Fruit fly (Drosophila melanogaster) whole organism, embryonic: ENCODE measurements around the gene Cyp4ac2.

Source experiments
- Abd-B ChIP-seq: fragments of 200-800 bp; sonication (Bioruptor generic); optimal IDR thresholded peaks from 2 replicates; lab custom pipeline; 2018; ENCODE audit warnings: missing biosample characterization, mild to moderate bottlenecking, missing genetic modification characterization, moderate library complexity
- Aef1 ChIP-seq: fragments of 200-800 bp; sonication (Bioruptor generic); IDR thresholded peaks from 3 replicates; pipeline ENCODE4 v1.3.6; 2022; ENCODE audit warnings: missing biosample characterization, missing genetic modification characterization
- Antp ChIP-seq: fragments of 200-800 bp; sonication (Bioruptor generic); optimal IDR thresholded peaks from 3 replicates; lab custom pipeline; 2016; ENCODE audit warnings: missing biosample characterization, missing genetic modification characterization
- Bgb ChIP-seq: fragments of 200-800 bp; sonication (Bioruptor generic); IDR thresholded peaks from 2 replicates; pipeline ENCODE4 v1.3.6; 2022; ENCODE audit warnings: missing biosample characterization, missing genetic modification characterization; ENCODE audit not compliant: partially characterized antibody
- CG10147 ChIP-seq: fragments of 200-800 bp; sonication (Bioruptor generic); optimal IDR thresholded peaks from 2 replicates; lab custom pipeline; 2019; ENCODE audit warnings: missing biosample characterization, mild to moderate bottlenecking, missing genetic modification characterization, moderate library complexity
- CG1024 ChIP-seq: fragments of 200-800 bp; sonication (Bioruptor generic); IDR thresholded peaks from 2 replicates; pipeline ENCODE4 v1.3.6; 2022; ENCODE audit warnings: missing biosample characterization, missing genetic modification characterization
- CG10267 ChIP-seq: fragments of 200-800 bp; sonication (Bioruptor generic); optimal IDR thresholded peaks from 2 replicates; lab custom pipeline; 2018; ENCODE audit warnings: missing biosample characterization, mild to moderate bottlenecking, missing genetic modification characterization, moderate library complexity
- CG10462 ChIP-seq: fragments of 200-800 bp; sonication (Bioruptor generic); optimal IDR thresholded peaks from 2 replicates; lab custom pipeline; 2016; ENCODE audit warnings: missing biosample characterization, missing genetic modification characterization
- CG11560 ChIP-seq: fragments of 200-800 bp; sonication (Bioruptor generic); IDR thresholded peaks from 3 replicates; pipeline ENCODE4 v1.3.6; 2022; ENCODE audit warnings: missing biosample characterization, missing genetic modification characterization
- CG11696 ChIP-seq: fragments of 200-800 bp; sonication (Bioruptor generic); IDR thresholded peaks from 2 replicates; pipeline ENCODE4 v1.3.6; 2022; ENCODE audit warnings: missing biosample characterization, missing genetic modification characterization
- CG12769 ChIP-seq: fragments of 200-800 bp; sonication (Bioruptor generic); optimal IDR thresholded peaks from 2 replicates; lab custom pipeline; 2019; ENCODE audit warnings: missing biosample characterization, mild to moderate bottlenecking, missing genetic modification characterization, moderate library complexity
- CG13775 ChIP-seq: fragments of 200-800 bp; sonication (Bioruptor generic); optimal IDR thresholded peaks from 3 replicates; lab custom pipeline; 2017; ENCODE audit warnings: missing biosample characterization, mild to moderate bottlenecking, missing genetic modification characterization
- CG14667 ChIP-seq: fragments of 200-800 bp; sonication (Bioruptor generic); IDR thresholded peaks from 2 replicates; pipeline ENCODE4 v1.3.6; 2022; ENCODE audit warnings: missing biosample characterization, missing genetic modification characterization
- CG16815 ChIP-seq: fragments of 200-800 bp; sonication (Bioruptor generic); optimal IDR thresholded peaks from 3 replicates; lab custom pipeline; 2017; ENCODE audit warnings: missing biosample characterization, mild to moderate bottlenecking, missing genetic modification characterization
- CG17328 ChIP-seq: fragments of 200-800 bp; sonication (Bioruptor generic); IDR thresholded peaks from 2 replicates; pipeline ENCODE4 v1.3.6; 2022; ENCODE audit warnings: missing biosample characterization, missing genetic modification characterization
- CG18262 ChIP-seq: fragments of 200-800 bp; optimal IDR thresholded peaks from 3 replicates; lab custom pipeline; 2019; ENCODE audit warnings: missing biosample characterization, mild to moderate bottlenecking, missing genetic modification characterization, moderate library complexity
- CG18599 ChIP-seq: fragments of 200-800 bp; sonication (Bioruptor generic); optimal IDR thresholded peaks from 3 replicates; lab custom pipeline; 2017; ENCODE audit warnings: missing biosample characterization, missing genetic modification characterization, mild to moderate bottlenecking, moderate library complexity, missing genetic modification reagents
- CG31388 ChIP-seq: fragments of 200-800 bp; sonication (Bioruptor generic); optimal IDR thresholded peaks from 2 replicates; lab custom pipeline; 2016; ENCODE audit warnings: missing biosample characterization, missing genetic modification characterization
- CG3407 ChIP-seq: fragments of 200-800 bp; sonication (Bioruptor generic); optimal IDR thresholded peaks from 2 replicates; lab custom pipeline; 2018; ENCODE audit warnings: missing biosample characterization, mild to moderate bottlenecking, missing genetic modification characterization
- CG34376 ChIP-seq: fragments of 200-800 bp; sonication (Bioruptor generic); optimal IDR thresholded peaks from 2 replicates; lab custom pipeline; 2018; ENCODE audit warnings: missing biosample characterization, mild to moderate bottlenecking, missing genetic modification characterization
- CG4328 ChIP-seq: fragments of 200-800 bp; sonication (Bioruptor generic); optimal IDR thresholded peaks from 3 replicates; lab custom pipeline; 2017; ENCODE audit warnings: missing biosample characterization, missing genetic modification reagents, missing genetic modification characterization
- CG5180 ChIP-seq: fragments of 200-800 bp; sonication (Bioruptor generic); optimal IDR thresholded peaks from 3 replicates; lab custom pipeline; 2017; ENCODE audit warnings: missing biosample characterization, missing genetic modification characterization, mild to moderate bottlenecking, moderate library complexity, missing genetic modification reagents
- CG6813 ChIP-seq: fragments of 200-800 bp; sonication (Bioruptor generic); optimal IDR thresholded peaks from 2 replicates; lab custom pipeline; 2017; ENCODE audit warnings: missing biosample characterization, missing genetic modification characterization, mild to moderate bottlenecking, moderate library complexity, missing genetic modification reagents
- CG7786 ChIP-seq: fragments of 200-800 bp; sonication (Bioruptor generic); optimal IDR thresholded peaks from 2 replicates; lab custom pipeline; 2016; ENCODE audit warnings: missing biosample characterization, missing genetic modification characterization
- CG8089 ChIP-seq: fragments of 200-800 bp; sonication (Bioruptor generic); optimal IDR thresholded peaks from 3 replicates; lab custom pipeline; 2016; ENCODE audit warnings: missing biosample characterization, missing genetic modification characterization
- CG8765 ChIP-seq: fragments of 200-800 bp; sonication (Bioruptor generic); IDR thresholded peaks from 2 replicates; pipeline ENCODE4 v1.3.6; 2022; ENCODE audit warnings: missing biosample characterization, missing genetic modification characterization
- CG9876 ChIP-seq: fragments of 200-800 bp; sonication (Bioruptor generic); optimal IDR thresholded peaks from 2 replicates; lab custom pipeline; 2016; ENCODE audit warnings: missing biosample characterization, missing genetic modification characterization
- D ChIP-seq, 2 experiments: fragments of 200-800 bp in 1 of 2; fragments of >200 bp in 1 of 2; sonication (Bioruptor generic) in 1 of 2; optimal IDR thresholded peaks; 2 replicates in 1 of 2; 3 replicates in 1 of 2; lab custom pipeline; 2017; ENCODE audit warnings: mild to moderate bottlenecking in 1 of 2, missing biosample characterization in 1 of 2, missing genetic modification characterization in 1 of 2, missing genetic modification reagents in 1 of 2
- D19B ChIP-seq: fragments of 200-800 bp; sonication (Bioruptor generic); optimal IDR thresholded peaks from 2 replicates; lab custom pipeline; 2017; ENCODE audit warnings: missing biosample characterization, mild to moderate bottlenecking, missing genetic modification characterization
- Dbx ChIP-seq: fragments of 200-800 bp; sonication (Bioruptor generic); IDR thresholded peaks from 3 replicates; pipeline ENCODE4 v1.3.6; 2022; ENCODE audit warnings: missing biosample characterization, missing genetic modification characterization
- H2.0 ChIP-seq: fragments of 200-800 bp; sonication (Bioruptor generic); IDR thresholded peaks from 2 replicates; pipeline ENCODE4 v1.3.6; 2022; ENCODE audit warnings: missing biosample characterization, missing genetic modification characterization
- Hmr ChIP-seq: fragments of 200-800 bp; sonication (Bioruptor generic); optimal IDR thresholded peaks from 3 replicates; lab custom pipeline; 2017; ENCODE audit warnings: mild to moderate bottlenecking, missing biosample characterization, missing genetic modification reagents, missing genetic modification characterization
- Hr39 ChIP-seq: fragments of >200 bp; optimal IDR thresholded peaks from 2 replicates; lab custom pipeline; 2017
- Nf-YB ChIP-seq: fragments of 200-800 bp; sonication (Bioruptor generic); optimal IDR thresholded peaks from 3 replicates; lab custom pipeline; 2019; ENCODE audit warnings: missing biosample characterization, mild to moderate bottlenecking, missing genetic modification characterization, moderate library complexity
- TFAM ChIP-seq: fragments of 200-800 bp; sonication (Bioruptor generic); optimal IDR thresholded peaks from 2 replicates; lab custom pipeline; 2017; ENCODE audit warnings: missing biosample characterization, missing genetic modification characterization, inconsistent platforms
- fd96Cb ChIP-seq: fragments of 200-800 bp; sonication (Bioruptor generic); optimal IDR thresholded peaks from 2 replicates; lab custom pipeline; 2018; ENCODE audit warnings: missing biosample characterization, mild to moderate bottlenecking, missing genetic modification characterization, moderate library complexity
- grn ChIP-seq: fragments of 200-800 bp; sonication (Bioruptor generic); optimal IDR thresholded peaks from 3 replicates; lab custom pipeline; 2017; ENCODE audit warnings: missing biosample characterization, missing genetic modification characterization
- gsb ChIP-seq: fragments of 200-800 bp; sonication (Bioruptor generic); IDR thresholded peaks from 2 replicates; pipeline ENCODE4 v1.3.6; 2022; ENCODE audit warnings: missing biosample characterization, missing genetic modification characterization
- gt ChIP-seq: fragments of 200-800 bp; sonication (Bioruptor generic); IDR thresholded peaks from 2 replicates; pipeline ENCODE4 v1.3.6; 2022; ENCODE audit warnings: missing biosample characterization, missing genetic modification characterization
- hb ChIP-seq: fragments of 200-800 bp; sonication (Bioruptor generic); IDR thresholded peaks from 3 replicates; pipeline ENCODE4 v1.3.6; 2022; ENCODE audit warnings: missing biosample characterization, missing genetic modification characterization; ENCODE audit not compliant: partially characterized antibody
- hbn ChIP-seq: fragments of 200-800 bp; sonication (Bioruptor generic); IDR thresholded peaks from 2 replicates; pipeline ENCODE4 v1.3.6; 2022; ENCODE audit warnings: missing biosample characterization, missing genetic modification characterization; ENCODE audit not compliant: partially characterized antibody
- jing ChIP-seq: fragments of 200-800 bp; sonication (Bioruptor generic); optimal IDR thresholded peaks from 2 replicates; lab custom pipeline; 2018; ENCODE audit warnings: missing biosample characterization, mild to moderate bottlenecking, missing genetic modification characterization
- kay ChIP-seq: fragments of 200-800 bp; sonication (Bioruptor generic); optimal IDR thresholded peaks from 2 replicates; lab custom pipeline; 2016; ENCODE audit warnings: missing biosample characterization, missing genetic modification characterization
- ranshi ChIP-seq: fragments of 200-800 bp; sonication (Bioruptor generic); IDR thresholded peaks from 2 replicates; pipeline ENCODE4 v1.3.6; 2022; ENCODE audit warnings: missing biosample characterization, missing genetic modification characterization
- salm ChIP-seq: fragments of 200-800 bp; sonication (Bioruptor generic); optimal IDR thresholded peaks from 2 replicates; lab custom pipeline; 2018; ENCODE audit warnings: missing biosample characterization, mild to moderate bottlenecking, missing genetic modification characterization
- slbo ChIP-seq: fragments of 200-800 bp; sonication (Bioruptor generic); IDR thresholded peaks from 2 replicates; pipeline ENCODE4 v1.3.6; 2022; ENCODE audit warnings: missing biosample characterization, missing genetic modification characterization
- slp2 ChIP-seq: fragments of 200-800 bp; sonication (Bioruptor generic); optimal IDR thresholded peaks from 2 replicates; lab custom pipeline; 2016; ENCODE audit warnings: missing biosample characterization, missing genetic modification characterization
- tx ChIP-seq: fragments of 200-800 bp; sonication (Bioruptor generic); optimal IDR thresholded peaks from 2 replicates; lab custom pipeline; 2016; ENCODE audit warnings: missing biosample characterization, missing genetic modification characterization
- zen2 ChIP-seq: fragments of 200-800 bp; sonication (Bioruptor generic); IDR thresholded peaks from 3 replicates; pipeline ENCODE4 v1.3.6; 2022; ENCODE audit warnings: missing biosample characterization, missing genetic modification characterization; ENCODE audit not compliant: partially characterized antibody

Gene Cyp4ac2

DNA sequence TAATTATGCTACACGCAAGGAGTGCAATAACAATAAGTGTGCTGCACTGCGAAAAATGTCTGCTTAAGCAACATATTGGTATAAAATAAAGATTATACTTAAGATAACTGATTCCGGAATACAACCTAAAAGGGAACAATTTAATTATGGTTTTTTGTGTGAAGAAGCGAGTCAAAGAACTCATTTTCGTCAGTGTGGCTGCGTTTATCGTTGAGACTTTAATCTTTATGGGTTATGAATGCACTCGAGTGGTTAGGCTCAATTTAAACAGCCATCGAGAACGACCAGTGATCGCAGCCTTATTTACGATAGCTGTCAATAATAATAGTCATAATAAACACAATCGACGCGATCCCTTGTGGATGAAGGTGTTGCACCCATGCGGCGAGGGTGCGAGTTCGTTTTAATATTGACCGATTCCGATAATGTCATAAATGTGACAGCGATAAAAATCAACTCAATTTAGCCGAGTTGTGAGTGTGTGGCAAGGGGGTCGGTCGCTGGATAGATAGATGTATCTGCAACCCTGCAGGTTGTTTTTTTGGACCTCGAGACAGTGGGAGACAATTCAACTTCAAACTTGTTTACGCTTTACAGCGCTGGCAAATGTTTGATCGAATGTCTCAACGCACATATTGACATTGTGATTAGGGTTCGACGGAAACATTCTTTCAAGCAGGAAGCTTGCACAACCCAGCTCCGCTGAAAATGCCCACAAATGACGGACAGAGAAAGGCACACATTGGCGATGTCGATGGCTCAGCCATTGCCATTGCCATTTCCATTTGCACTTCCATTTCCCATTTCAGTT, 10.0 kb upstream of the Cyp4ac2 start (continued):
- TF ChIP-seq D (optimal IDR thresholded peaks at IDR 0.05; lab: Kevin White, UChicago), result no peak
- peak; percentile 61 for TF ChIP-seq D (GFP tag; optimal IDR thresholded peaks at IDR 0.05; lab: Kevin White, UChicago)
- no peak for TF ChIP-seq CG10147 (GFP tag; lab: Kevin White, UChicago)
- TF ChIP-seq Hr39 (lab: Kevin White, UChicago), result no peak
- peak; percentile 38 for TF ChIP-seq Abd-B (GFP tag; lab: Kevin White, UChicago)
- peak; percentile 3 for TF ChIP-seq slp2
- peak; percentile 58 for TF ChIP-seq CG18262 (tag; lab: Kevin White, UChicago)
- peak; percentile 16 for TF ChIP-seq CG18599
- peak; percentile 39; the same call in 1 of the 2 replicates for TF ChIP-seq H2.0
- peak; percentile 4 for TF ChIP-seq CG13775
- TF ChIP-seq CG1024, result peak; percentile 53; the same call in 1 of the 2 replicates
- TF ChIP-seq CG11560 (tag; lab: Robert Waterston, UW), result no peak
- no peak for TF ChIP-seq CG9876 (GFP tag; lab: Kevin White, UChicago)
- TF ChIP-seq zen2 (GFP tag; lab: Robert Waterston, UW), result 0 out of 3 replicates have a peak, but pooled peaks have one; percentile 36
- TF ChIP-seq CG17328 (GFP tag; lab: Robert Waterston, UW), result peak; percentile 65
- no peak for TF ChIP-seq hb
- no peak for TF ChIP-seq gt (GFP tag; lab: Robert Waterston, UW)
- TF ChIP-seq CG10462 (GFP tag; lab: Kevin White, UChicago), result peak; percentile 14
- TF ChIP-seq Aef1, result peak; percentile 48
- TF ChIP-seq slbo (GFP tag; lab: Robert Waterston, UW), result no peak; the same call in 1 of the 2 replicates
- TF ChIP-seq fd96Cb (tag; lab: Kevin White, UChicago), result peak; percentile 58
- no peak for TF ChIP-seq gsb (GFP tag; lab: Robert Waterston, UW)
- TF ChIP-seq grn (GFP tag; lab: Kevin White, UChicago), result peak; percentile 99
- no peak for TF ChIP-seq kay (GFP tag; lab: Kevin White, UChicago)
- no peak for TF ChIP-seq CG7786 (GFP tag; lab: Kevin White, UChicago)
- TF ChIP-seq CG11696, result no peak
- no peak for TF ChIP-seq CG12769 (tag; lab: Kevin White, UChicago)
- TF ChIP-seq CG14667, result no peak
- no peak for TF ChIP-seq D19B (GFP tag; lab: Kevin White, UChicago)
- TF ChIP-seq ranshi (GFP tag; lab: Robert Waterston, UW), result no peak
- TF ChIP-seq CG31388 (GFP tag; lab: Kevin White, UChicago), result no peak
- no peak for TF ChIP-seq hbn
- TF ChIP-seq CG3407 (GFP tag; lab: Kevin White, UChicago), result peak; percentile 62
- peak; percentile 37 for TF ChIP-seq CG10267 (tag; lab: Kevin White, UChicago)
- TF ChIP-seq Hmr (GFP tag; lab: Kevin White, UChicago), result no peak
- TF ChIP-seq TFAM (GFP tag; lab: Kevin White, UChicago), result peak; percentile 51
- TF ChIP-seq CG8089 (GFP tag; lab: Kevin White, UChicago), result peak; percentile 64
- no peak for TF ChIP-seq Bgb (GFP tag; lab: Robert Waterston, UW)
- TF ChIP-seq CG16815, result no peak
- TF ChIP-seq CG34376 (GFP tag; lab: Kevin White, UChicago), result peak; percentile 13
- TF ChIP-seq Antp (GFP tag; lab: Kevin White, UChicago), result no peak
- TF ChIP-seq Nf-YB (GFP tag; lab: Kevin White, UChicago), result peak; percentile 35
- TF ChIP-seq CG8765 (GFP tag; lab: Robert Waterston, UW), result no peak
- TF ChIP-seq CG5180 (GFP tag; lab: Kevin White, UChicago), result peak; percentile 56
- peak; percentile 81 for TF ChIP-seq CG6813 (GFP tag; lab: Kevin White, UChicago)
- peak; percentile 88 for TF ChIP-seq salm (tag; lab: Kevin White, UChicago)
- no peak for TF ChIP-seq Dbx (GFP tag; lab: Robert Waterston, UW)
- TF ChIP-seq tx, result no peak
- TF ChIP-seq jing, result no peak
- no peak for TF ChIP-seq CG4328 (GFP tag; lab: Kevin White, UChicago)
